Fruit fly (Drosophila melanogaster) whole organism, wandering third instar larva: Measurements from ENCODE around the gene Cdc14.

Experiments used
- CG32264 ChIP-seq: fragments of 200-800 bp; sonication (Bioruptor generic); optimal IDR thresholded peaks from 2 replicates; lab custom pipeline; 2016; ENCODE audit warnings: missing biosample characterization, missing genetic modification characterization
- CrebA ChIP-seq: fragments of 200-800 bp; sonication (Bioruptor generic); optimal IDR thresholded peaks from 2 replicates; lab custom pipeline; 2016; ENCODE audit warnings: missing biosample characterization, mild to moderate bottlenecking, missing genetic modification characterization, borderline replicate concordance
- Dfd ChIP-seq: fragments of >200 bp; optimal IDR thresholded peaks from 2 replicates; lab custom pipeline; 2017; ENCODE audit warnings: missing biosample characterization, missing genetic modification characterization
- Dif ChIP-seq: fragments of 200-275, 200-300 bp; sonication (Bioruptor generic); optimal IDR thresholded peaks from 2 replicates; lab custom pipeline; 2018; ENCODE audit warnings: missing biosample characterization, missing genetic modification characterization; ENCODE audit not compliant: partially characterized antibody
- GATAd ChIP-seq: sonication (Bioruptor generic); optimal IDR thresholded peaks from 2 replicates; lab custom pipeline; 2016; ENCODE audit warnings: missing biosample characterization, missing genetic modification characterization
- HLH106 ChIP-seq: fragments of 200-800 bp; optimal IDR thresholded peaks from 3 replicates; lab custom pipeline; 2019; ENCODE audit warnings: missing biosample characterization, mild to moderate bottlenecking, missing genetic modification characterization, moderate library complexity
- Hnf4 ChIP-seq: fragments of 200-800 bp; sonication (Bioruptor generic); optimal IDR thresholded peaks from 2 replicates; lab custom pipeline; 2016; ENCODE audit warnings: missing biosample characterization, mild to moderate bottlenecking, missing genetic modification characterization
- Hr78 ChIP-seq: fragments of >200 bp; optimal IDR thresholded peaks from 2 replicates; lab custom pipeline; 2017; ENCODE audit warnings: missing biosample characterization, missing genetic modification characterization
- Hr83 ChIP-seq: fragments of 200-300 bp; sonication (Bioruptor generic); optimal IDR thresholded peaks from 2 replicates; lab custom pipeline; 2016; ENCODE audit warnings: missing biosample characterization, mild to moderate bottlenecking, missing genetic modification characterization, moderate library complexity; ENCODE audit not compliant: poor library complexity, severe bottlenecking
- Jra ChIP-seq: sonication (Bioruptor generic); optimal IDR thresholded peaks from 2 replicates; lab custom pipeline; 2016; ENCODE audit warnings: missing biosample characterization, missing genetic modification characterization
- Mio ChIP-seq: sonication (Bioruptor generic); optimal IDR thresholded peaks from 2 replicates; lab custom pipeline; 2016; ENCODE audit warnings: missing biosample characterization, missing genetic modification characterization
- Myc ChIP-seq: fragments of >200 bp; optimal IDR thresholded peaks from 2 replicates; lab custom pipeline; 2017
- N ChIP-seq: fragments of >200 bp; optimal IDR thresholded peaks from 2 replicates; lab custom pipeline; 2018; ENCODE audit warnings: missing biosample characterization, missing external identifiers, missing genetic modification characterization
- Rel ChIP-seq, 2 experiments: fragments of 200-800 bp; sonication (Bioruptor generic) in 1 of 2; optimal IDR thresholded peaks; 2 replicates in 1 of 2; 3 replicates in 1 of 2; lab custom pipeline; 2016 to 2019; ENCODE audit warnings: mild to moderate bottlenecking in 2 of 2, missing biosample characterization in 2 of 2, missing genetic modification characterization in 2 of 2, moderate library complexity in 1 of 2
- Sp1 ChIP-seq: fragments of 200-800 bp; sonication (Bioruptor generic); optimal IDR thresholded peaks from 3 replicates; lab custom pipeline; 2019; ENCODE audit warnings: missing biosample characterization, mild to moderate bottlenecking, missing genetic modification characterization, moderate library complexity
- Vsx2 ChIP-seq: fragments of 200-300, 225-300 bp; sonication (Bioruptor generic); optimal IDR thresholded peaks from 2 replicates; lab custom pipeline; 2018; ENCODE audit warnings: missing biosample characterization, missing genetic modification characterization; ENCODE audit not compliant: partially characterized antibody
- br ChIP-seq: fragments of 200-800 bp; sonication (Bioruptor generic); optimal IDR thresholded peaks from 2 replicates; lab custom pipeline; 2016; ENCODE audit warnings: missing biosample characterization, missing genetic modification characterization
- dl ChIP-seq, 2 experiments: fragments of 175-275, 200-275 bp in 1 of 2; fragments of 200-275 bp in 1 of 2; sonication (Bioruptor generic); optimal IDR thresholded peaks; lab custom pipeline; 2018; ENCODE audit warnings: mild to moderate bottlenecking in 2 of 2, missing biosample characterization in 2 of 2, missing genetic modification characterization in 2 of 2, moderate library complexity in 2 of 2; ENCODE audit not compliant: partially characterized antibody in 2 of 2, insufficient read depth in 1 of 2
- dmrt93B ChIP-seq: fragments of 200-800 bp; sonication (Bioruptor generic); optimal IDR thresholded peaks from 2 replicates; lab custom pipeline; 2018; ENCODE audit warnings: missing biosample characterization, mild to moderate bottlenecking, missing genetic modification characterization
- dsf ChIP-seq: sonication (Bioruptor generic); optimal IDR thresholded peaks from 2 replicates; lab custom pipeline; 2016; ENCODE audit warnings: missing biosample characterization, missing genetic modification characterization, borderline replicate concordance
- ey ChIP-seq: fragments of 200-800 bp; sonication (Bioruptor generic); optimal IDR thresholded peaks from 2 replicates; lab custom pipeline; 2016; ENCODE audit warnings: missing biosample characterization, missing genetic modification characterization
- foxo ChIP-seq, 2 experiments: fragments of 200-800 bp; sonication (Bioruptor generic); optimal IDR thresholded peaks; 2 replicates in 1 of 2; 3 replicates in 1 of 2; lab custom pipeline; 2016 to 2017; ENCODE audit warnings: missing biosample characterization in 2 of 2, missing genetic modification characterization in 2 of 2
- fru ChIP-seq: fragments of 200-800 bp; sonication (Bioruptor generic); optimal IDR thresholded peaks from 3 replicates; lab custom pipeline; 2016; ENCODE audit warnings: missing biosample characterization, mild to moderate bottlenecking, missing genetic modification characterization
- h ChIP-seq: fragments of 200-800 bp; sonication (Bioruptor generic); optimal IDR thresholded peaks from 3 replicates; lab custom pipeline; 2016; ENCODE audit warnings: missing biosample characterization, mild to moderate bottlenecking, missing genetic modification characterization
- jim ChIP-seq: fragments of 175-275, 200-325 bp; sonication (Bioruptor generic); optimal IDR thresholded peaks from 2 replicates; lab custom pipeline; 2016; ENCODE audit warnings: missing biosample characterization, mild to moderate bottlenecking, missing genetic modification characterization
- lola ChIP-seq: fragments of >200 bp; optimal IDR thresholded peaks from 2 replicates; lab custom pipeline; 2017; ENCODE audit warnings: missing biosample characterization, missing genetic modification characterization
- pan ChIP-seq: fragments of >200 bp; optimal IDR thresholded peaks from 2 replicates; lab custom pipeline; 2017
- psq ChIP-seq: fragments of 200-800 bp; sonication (Bioruptor generic); optimal IDR thresholded peaks from 3 replicates; lab custom pipeline; 2017; ENCODE audit warnings: missing biosample characterization, mild to moderate bottlenecking, missing genetic modification characterization, moderate library complexity
- rgr ChIP-seq: fragments of 200-800 bp; sonication (Bioruptor generic); optimal IDR thresholded peaks from 3 replicates; lab custom pipeline; 2016; ENCODE audit warnings: missing biosample characterization, mild to moderate bottlenecking, missing genetic modification characterization
- sage ChIP-seq: fragments of 200-800 bp; sonication (Bioruptor generic); optimal IDR thresholded peaks from 2 replicates; lab custom pipeline; 2016; ENCODE audit warnings: missing biosample characterization, mild to moderate bottlenecking, missing genetic modification characterization
- sv ChIP-seq: fragments of 200-800 bp; sonication (Bioruptor generic); optimal IDR thresholded peaks from 3 replicates; lab custom pipeline; 2016; ENCODE audit warnings: missing biosample characterization, missing genetic modification characterization
- tai ChIP-seq: sonication (Bioruptor generic); optimal IDR thresholded peaks from 2 replicates; lab custom pipeline; 2016; ENCODE audit warnings: missing biosample characterization, missing genetic modification characterization
- usp ChIP-seq: fragments of >200 bp; optimal IDR thresholded peaks from 2 replicates; lab custom pipeline; 2017; ENCODE audit warnings: missing biosample characterization, missing genetic modification characterization
- woc ChIP-seq: sonication (Bioruptor generic); optimal IDR thresholded peaks from 2 replicates; lab custom pipeline; 2016; ENCODE audit warnings: missing biosample characterization, mild to moderate bottlenecking, missing genetic modification characterization

Cdc14 gene

dm6 chr2L:7810519-7810918 lies at the start of gene Cdc14:
Gene Cdc14, minus strand, starts transcription at chr2L:7810703.
- TF ChIP-seq foxo (GFP tag; optimal IDR thresholded peaks at IDR 0.05; lab: Kevin White, UChicago): peak in 1 of 2 experiments; percentile 4
- TF ChIP-seq Sp1: peak; percentile 3
- peak; percentile 60 for TF ChIP-seq Hr83
- TF ChIP-seq fru (GFP tag; lab: Kevin White, UChicago): peak; percentile 5
- TF ChIP-seq Jra (GFP tag; lab: Kevin White, UChicago): no peak
- TF ChIP-seq sage (GFP tag; lab: Kevin White, UChicago): no peak
- TF ChIP-seq usp (GFP tag; lab: Kevin White, UChicago): no peak
- no peak for TF ChIP-seq woc (GFP tag; lab: Kevin White, UChicago)
- TF ChIP-seq Vsx2 (GFP tag; lab: Kevin White, UChicago): peak; percentile 28
- TF ChIP-seq Rel (GFP tag; optimal IDR thresholded peaks at IDR 0.05; lab: Kevin White, UChicago): no peak
- TF ChIP-seq Rel (tag; optimal IDR thresholded peaks at IDR 0.05; lab: Kevin White, UChicago): peak; percentile 59
- peak; percentile 6 for TF ChIP-seq br
- TF ChIP-seq, all 38 proteins: peak for 7

dm6 chr2L:7856380-7857127 lies 46.1 kb upstream of the Cdc14 start, which contains the start of gene lectin-28C:
Gene lectin-28C, plus strand, starts transcription at chr2L:7857077.
- TF ChIP-seq foxo (GFP tag; optimal IDR thresholded peaks at IDR 0.05; lab: Kevin White, UChicago) (peak in 1 of 2 experiments; percentile 0), Myc (lab: Kevin White, UChicago) (peak; percentile 86), Vsx2 (GFP tag; lab: Kevin White, UChicago) (peak; percentile 10)
- TF ChIP-seq, all 38 proteins: peak for 3; not testable (repeated sequence) for 35

- no peak for TF ChIP-seq tai (GFP tag; lab: Kevin White, UChicago)
- no peak for TF ChIP-seq ey (GFP tag; lab: Kevin White, UChicago)
- no peak for TF ChIP-seq Myc (lab: Kevin White, UChicago)
- TF ChIP-seq dl (GFP tag; optimal IDR thresholded peaks at IDR 0.05; lab: Kevin White, UChicago; ENCODE audit: insufficient read depth in 1 of 2, partially characterized antibody in 2 of 2): no peak
- no peak for TF ChIP-seq Jra (GFP tag; lab: Kevin White, UChicago)
- TF ChIP-seq, all 38 proteins: peak for 0
Measured at dm6 chr2L:7855108-7855507, 44.6 kb upstream of the Cdc14 start, which contains the start of gene CG14535. Gene CG14535, minus strand, starts transcription at chr2L:7855475.

dm6 chr2L:7851609-7852008 lies 41.1 kb upstream of the Cdc14 start:
- no peak for TF ChIP-seq tai (GFP tag; lab: Kevin White, UChicago)
- TF ChIP-seq pan: no peak
- no peak for TF ChIP-seq usp (GFP tag; lab: Kevin White, UChicago)
- no peak for TF ChIP-seq Dif (GFP tag; lab: Kevin White, UChicago)
- TF ChIP-seq sv (GFP tag; lab: Kevin White, UChicago): no peak
- no peak for TF ChIP-seq dsf (GFP tag; lab: Kevin White, UChicago)
- TF ChIP-seq GATAd: no peak
- no peak for TF ChIP-seq jim
- no peak for TF ChIP-seq Dfd
- no peak for TF ChIP-seq Hr78 (GFP tag; lab: Kevin White, UChicago)
- no peak for TF ChIP-seq N (GFP tag; lab: Kevin White, UChicago)
- no peak for TF ChIP-seq Sp1
- TF ChIP-seq rgr: no peak
- TF ChIP-seq psq (GFP tag; lab: Kevin White, UChicago): no peak
- no peak for TF ChIP-seq CG32264 (GFP tag; lab: Kevin White, UChicago)
- TF ChIP-seq h: no peak
- TF ChIP-seq lola (GFP tag; lab: Kevin White, UChicago): no peak

- TF ChIP-seq foxo (GFP tag; optimal IDR thresholded peaks at IDR 0.05; lab: Kevin White, UChicago) (no peak), h (no peak), CrebA (GFP tag; lab: Kevin White, UChicago) (no peak), Sp1 (no peak), CG32264 (GFP tag; lab: Kevin White, UChicago) (no peak), Mio (GFP tag; lab: Kevin White, UChicago) (no peak), dmrt93B (no peak), fru (GFP tag; lab: Kevin White, UChicago) (no peak), usp (GFP tag; lab: Kevin White, UChicago) (no peak), HLH106 (no peak), N (GFP tag; lab: Kevin White, UChicago) (no peak), Hnf4 (GFP tag; lab: Kevin White, UChicago) (no peak), Dif (GFP tag; lab: Kevin White, UChicago) (no peak), Myc (lab: Kevin White, UChicago) (no peak), Jra (GFP tag; lab: Kevin White, UChicago) (no peak), jim (no peak)
- TF ChIP-seq, all 38 proteins: peak for 0
Measured at dm6 chr2L:7850406-7850805, 39.9 kb upstream of the Cdc14 start.
